Worm (Caenorhabditis elegans) whole organism, L2 larva: Measurements from ENCODE around the gene srz-67.

ENCODE experiments used
- F13H6.1 ChIP-seq: sonication (generic microtip); optimal IDR thresholded peaks from 2 replicates; lab custom pipeline; 2016; ENCODE audit warnings: missing genetic modification characterization, missing compliant biosample characterization
- R02D3.7 ChIP-seq: fragments of 150-350 bp; optimal IDR thresholded peaks from 2 replicates; lab custom pipeline; 2014; ENCODE audit warnings: missing biosample characterization, missing genetic modification characterization
- Y55F3AM.14 ChIP-seq: fragments of 200-800 bp; sonication (Bioruptor generic); optimal IDR thresholded peaks from 2 replicates; lab custom pipeline; 2018; ENCODE audit warnings: mild to moderate bottlenecking, missing genetic modification characterization, missing compliant biosample characterization
- ZK546.5 ChIP-seq: sonication (generic microtip); optimal IDR thresholded peaks from 2 replicates; lab custom pipeline; 2017; ENCODE audit warnings: missing biosample characterization, missing genetic modification characterization
- alr-1 ChIP-seq: fragments of 150-350 bp; optimal IDR thresholded peaks from 2 replicates; lab custom pipeline; 2014; ENCODE audit warnings: missing biosample characterization, missing genetic modification characterization
- ama-1 ChIP-seq: fragments of 150-350 bp; optimal IDR thresholded peaks from 2 replicates; lab custom pipeline; 2018; ENCODE audit warnings: inconsistent platforms
- blmp-1 ChIP-seq: sonication (generic microtip); optimal IDR thresholded peaks from 2 replicates; lab custom pipeline; 2017; ENCODE audit warnings: missing genetic modification characterization, mild to moderate bottlenecking, missing compliant biosample characterization, antibody characterized with exemption, moderate library complexity; ENCODE audit not compliant: insufficient read depth
- ceh-16 ChIP-seq: fragments of 150-350 bp; optimal IDR thresholded peaks from 2 replicates; lab custom pipeline; 2014; ENCODE audit warnings: missing biosample characterization, missing genetic modification characterization
- ceh-82 ChIP-seq: fragments of 150-350 bp; optimal IDR thresholded peaks from 2 replicates; lab custom pipeline; 2014; ENCODE audit warnings: missing biosample characterization, missing genetic modification characterization
- crh-2 ChIP-seq: sonication (generic microtip); optimal IDR thresholded peaks from 2 replicates; lab custom pipeline; 2017; ENCODE audit warnings: missing biosample characterization, missing genetic modification characterization
- dmd-4 ChIP-seq: sonication (generic microtip); optimal IDR thresholded peaks from 2 replicates; lab custom pipeline; 2017; ENCODE audit warnings: missing biosample characterization, missing genetic modification characterization
- egl-27 ChIP-seq: sonication (generic microtip); optimal IDR thresholded peaks from 3 replicates; lab custom pipeline; 2017; ENCODE audit warnings: missing biosample characterization, missing genetic modification reagents, missing genetic modification characterization
- elt-1 ChIP-seq: fragments of 150-350 bp; optimal IDR thresholded peaks from 2 replicates; lab custom pipeline; 2014; ENCODE audit warnings: missing biosample characterization, missing genetic modification characterization
- elt-3 ChIP-seq: sonication (generic microtip); optimal IDR thresholded peaks from 2 replicates; lab custom pipeline; 2017; ENCODE audit warnings: missing biosample characterization, missing genetic modification characterization
- fos-1 ChIP-seq: fragments of 150-350 bp; optimal IDR thresholded peaks from 2 replicates; lab custom pipeline; 2014; ENCODE audit warnings: missing biosample characterization, missing genetic modification characterization
- gmeb-1 ChIP-seq: fragments of 150-350 bp; optimal IDR thresholded peaks from 2 replicates; lab custom pipeline; 2014; ENCODE audit warnings: missing biosample characterization, missing genetic modification characterization
- lin-11 ChIP-seq: fragments of 150-350 bp; sonication (generic microtip); optimal IDR thresholded peaks from 2 replicates; lab custom pipeline; 2014; ENCODE audit warnings: missing biosample characterization, missing genetic modification characterization, inconsistent platforms, mixed read lengths
- lin-13 ChIP-seq: fragments of 150-350 bp; optimal IDR thresholded peaks from 2 replicates; lab custom pipeline; 2014; ENCODE audit warnings: missing biosample characterization, missing genetic modification reagents, missing genetic modification characterization
- lin-39 ChIP-seq: fragments of 150-350 bp; optimal IDR thresholded peaks from 2 replicates; lab custom pipeline; 2014; ENCODE audit warnings: missing biosample characterization, missing genetic modification reagents, missing genetic modification characterization
- lsy-2 ChIP-seq, 2 experiments: fragments of 150-350 bp in 1 of 2; sonication (generic microtip) in 1 of 2; optimal IDR thresholded peaks; 2 replicates each; lab custom pipeline; 2014 to 2017; ENCODE audit warnings: missing biosample characterization in 2 of 2, missing genetic modification characterization in 2 of 2
- mab-5 ChIP-seq: fragments of 150-350 bp; optimal IDR thresholded peaks from 2 replicates; lab custom pipeline; 2014; ENCODE audit warnings: missing biosample characterization, missing genetic modification characterization
- mbf-1 ChIP-seq: sonication (generic microtip); optimal IDR thresholded peaks from 2 replicates; lab custom pipeline; 2017; ENCODE audit warnings: missing biosample characterization, missing genetic modification characterization
- mdl-1 ChIP-seq, 2 experiments: fragments of 150-350 bp in 1 of 2; sonication (generic microtip) in 1 of 2; optimal IDR thresholded peaks; 2 replicates each; lab custom pipeline; 2017; ENCODE audit warnings: missing biosample characterization in 2 of 2, missing genetic modification characterization in 2 of 2
- nhr-10 ChIP-seq: sonication (generic microtip); optimal IDR thresholded peaks from 2 replicates; lab custom pipeline; 2017; ENCODE audit warnings: missing biosample characterization, missing genetic modification characterization
- nhr-11 ChIP-seq: fragments of 150-350 bp; optimal IDR thresholded peaks from 2 replicates; lab custom pipeline; 2014; ENCODE audit warnings: missing biosample characterization, missing genetic modification characterization
- nhr-21 ChIP-seq: fragments of 150-350 bp; optimal IDR thresholded peaks from 2 replicates; lab custom pipeline; 2014; ENCODE audit warnings: missing biosample characterization, missing genetic modification characterization
- nhr-23 ChIP-seq: fragments of 150-350 bp; optimal IDR thresholded peaks from 2 replicates; lab custom pipeline; 2014; ENCODE audit warnings: missing biosample characterization, missing genetic modification reagents, missing genetic modification characterization
- nhr-237 ChIP-seq: fragments of 150-350 bp; optimal IDR thresholded peaks from 2 replicates; lab custom pipeline; 2014; ENCODE audit warnings: missing biosample characterization, missing genetic modification characterization
- nhr-25 ChIP-seq: fragments of 150-350 bp; sonication (generic microtip); optimal IDR thresholded peaks from 3 replicates; lab custom pipeline; 2014; ENCODE audit warnings: missing biosample characterization, missing genetic modification characterization
- nhr-6 ChIP-seq: fragments of 150-350 bp; optimal IDR thresholded peaks from 2 replicates; lab custom pipeline; 2014; ENCODE audit warnings: missing biosample characterization, missing genetic modification characterization
- nhr-77 ChIP-seq: fragments of 150-350 bp; optimal IDR thresholded peaks from 2 replicates; lab custom pipeline; 2014; ENCODE audit warnings: missing biosample characterization, missing genetic modification characterization
- peb-1 ChIP-seq: fragments of 150-350 bp; optimal IDR thresholded peaks from 2 replicates; lab custom pipeline; 2014; ENCODE audit warnings: missing biosample characterization, missing genetic modification characterization
- sem-4 ChIP-seq: fragments of 150-350 bp; optimal IDR thresholded peaks from 2 replicates; lab custom pipeline; 2014; ENCODE audit warnings: missing biosample characterization, missing genetic modification reagents, missing genetic modification characterization
- skn-1 ChIP-seq: sonication (generic microtip); optimal IDR thresholded peaks from 2 replicates; lab custom pipeline; 2017; ENCODE audit warnings: missing biosample characterization, missing genetic modification characterization
- sma-3 ChIP-seq: sonication (generic microtip); optimal IDR thresholded peaks from 2 replicates; lab custom pipeline; 2016; ENCODE audit warnings: missing genetic modification reagents, missing genetic modification characterization, missing compliant biosample characterization
- unc-39 ChIP-seq: fragments of 150-350 bp; optimal IDR thresholded peaks from 2 replicates; lab custom pipeline; 2014; ENCODE audit warnings: missing biosample characterization, missing genetic modification characterization
- unc-55 ChIP-seq: fragments of 150-350 bp; sonication (generic microtip); optimal IDR thresholded peaks from 3 replicates; lab custom pipeline; 2014; ENCODE audit warnings: missing biosample characterization, missing genetic modification reagents, missing genetic modification characterization
- unc-62 ChIP-seq: fragments of 150-350 bp; optimal IDR thresholded peaks from 2 replicates; lab custom pipeline; 2014; ENCODE audit warnings: missing biosample characterization, missing genetic modification reagents, missing genetic modification characterization
- zag-1 ChIP-seq: fragments of 150-350 bp; optimal IDR thresholded peaks from 2 replicates; lab custom pipeline; 2014; ENCODE audit warnings: missing biosample characterization, missing genetic modification characterization
- ztf-1 ChIP-seq: fragments of 200-800 bp; sonication (Bioruptor generic); conservative IDR thresholded peaks from 2 replicates; pipeline ENCODE4 v1.3.6; 2022; ENCODE audit warnings: missing genetic modification characterization, missing compliant biosample characterization
- ztf-11 ChIP-seq: sonication (generic microtip); optimal IDR thresholded peaks from 2 replicates; lab custom pipeline; 2017; ENCODE audit warnings: missing biosample characterization, missing genetic modification characterization
- ztf-4 ChIP-seq: fragments of 150-350 bp; optimal IDR thresholded peaks from 2 replicates; lab custom pipeline; 2014; ENCODE audit warnings: missing biosample characterization, missing genetic modification characterization

The srz-67 gene

DNA sequence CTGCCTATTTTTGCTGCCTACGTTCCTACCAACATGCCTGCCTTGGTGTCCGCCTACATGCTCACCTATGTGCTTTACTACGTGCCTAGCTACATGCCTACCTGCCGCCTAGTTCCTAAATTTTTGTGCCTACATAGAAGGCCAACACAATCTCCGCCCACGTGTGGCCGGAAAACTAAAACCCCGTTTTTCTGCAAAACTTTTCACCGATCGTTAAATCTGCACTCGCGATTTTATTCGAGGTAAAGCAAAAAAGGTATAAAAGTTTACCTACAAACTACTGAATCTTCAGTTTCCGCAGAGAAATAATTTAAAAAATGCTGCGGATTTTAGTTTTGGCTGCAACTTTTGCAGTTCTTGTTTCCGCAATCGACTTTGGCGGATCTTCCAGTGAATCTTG lies 12.5 kb upstream of the srz-67 start, which contains the start of gene clec-124:
TSS of gene clec-124 (plus strand) at position 301 of the 400 bp plus-strand sequence.
- no peak for TF ChIP-seq ceh-82
- no peak for TF ChIP-seq unc-55 (GFP tag; lab: Kevin White, UChicago)
- TF ChIP-seq sem-4 (tag; lab: Kevin White, UChicago): no peak
- no peak for TF ChIP-seq lin-11 (tag; lab: Kevin White, UChicago)
- TF ChIP-seq nhr-6: no peak
- no peak for TF ChIP-seq unc-39 (tag; lab: Kevin White, UChicago)
- TF ChIP-seq ztf-4: no peak
- TF ChIP-seq ama-1: no peak

- no peak for TF ChIP-seq ceh-82
- TF ChIP-seq Y55F3AM.14: no peak
- no peak for TF ChIP-seq sma-3 (GFP tag; lab: Kevin White, UChicago)
- TF ChIP-seq ztf-4: no peak
- no peak for TF ChIP-seq ztf-11 (tag; lab: Kevin White, UChicago)
- TF ChIP-seq lin-11 (tag; lab: Kevin White, UChicago): no peak
- no peak for TF ChIP-seq nhr-10 (tag; lab: Kevin White, UChicago)
- no peak for TF ChIP-seq lin-39 (tag; lab: Kevin White, UChicago)
- no peak for TF ChIP-seq unc-39 (tag; lab: Kevin White, UChicago)
- no peak for TF ChIP-seq elt-1 (tag; lab: Kevin White, UChicago)
- TF ChIP-seq lsy-2 (tag; optimal IDR thresholded peaks at IDR 0.05; lab: Kevin White, UChicago): no peak
- no peak for TF ChIP-seq gmeb-1 (tag; lab: Kevin White, UChicago)
- TF ChIP-seq blmp-1 (tag; lab: Kevin White, UChicago): no peak
- no peak for TF ChIP-seq nhr-77 (tag; lab: Kevin White, UChicago)
- TF ChIP-seq mbf-1: no peak
- TF ChIP-seq nhr-237 (tag; lab: Kevin White, UChicago): no peak
These were observed 11.2 kb upstream of the srz-67 start, which contains the start of the genes fbxc-50 and C17F4.2 for ce11 chrII:3248043-3248718. Gene fbxc-50 (minus strand): TSS chrII:3248123. Gene C17F4.2 (plus strand): TSS chrII:3248668.

DNA sequence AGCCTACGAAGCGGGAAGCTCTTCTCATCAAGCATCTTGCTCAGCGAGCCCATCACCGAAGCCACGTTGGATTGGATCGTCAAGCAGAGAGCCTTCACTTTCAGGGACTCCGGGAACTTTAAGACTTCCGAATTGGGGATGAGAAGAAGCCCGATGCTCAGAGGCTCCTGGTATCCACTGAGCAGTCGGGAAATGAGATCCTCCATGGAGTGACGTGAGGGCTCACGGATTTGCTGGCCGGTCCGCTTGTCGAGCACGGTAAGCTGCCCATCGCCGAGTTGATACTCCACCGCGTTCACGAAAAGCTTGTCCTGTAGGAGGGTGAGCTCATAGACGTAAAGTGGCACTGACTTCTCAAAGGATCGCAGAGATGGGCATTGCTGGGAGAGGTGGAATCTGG lies 10.6 kb upstream of the srz-67 start:
- TF ChIP-seq fos-1 (no peak), F13H6.1 (tag; lab: Kevin White, UChicago) (no peak), ama-1 (no peak), sem-4 (tag; lab: Kevin White, UChicago) (no peak), gmeb-1 (tag; lab: Kevin White, UChicago) (no peak), Y55F3AM.14 (no peak), nhr-25 (tag; lab: Kevin White, UChicago) (no peak), ztf-4 (no peak), peb-1 (tag; lab: Kevin White, UChicago) (no peak), ZK546.5 (tag; lab: Kevin White, UChicago) (no peak), lin-13 (GFP tag; lab: Kevin White, UChicago) (no peak), skn-1 (tag; lab: Kevin White, UChicago) (no peak), nhr-237 (tag; lab: Kevin White, UChicago) (no peak), nhr-21 (tag; lab: Kevin White, UChicago) (no peak), crh-2 (tag; lab: Kevin White, UChicago) (no peak), nhr-23 (tag; lab: Kevin White, UChicago) (no peak)

DNA sequence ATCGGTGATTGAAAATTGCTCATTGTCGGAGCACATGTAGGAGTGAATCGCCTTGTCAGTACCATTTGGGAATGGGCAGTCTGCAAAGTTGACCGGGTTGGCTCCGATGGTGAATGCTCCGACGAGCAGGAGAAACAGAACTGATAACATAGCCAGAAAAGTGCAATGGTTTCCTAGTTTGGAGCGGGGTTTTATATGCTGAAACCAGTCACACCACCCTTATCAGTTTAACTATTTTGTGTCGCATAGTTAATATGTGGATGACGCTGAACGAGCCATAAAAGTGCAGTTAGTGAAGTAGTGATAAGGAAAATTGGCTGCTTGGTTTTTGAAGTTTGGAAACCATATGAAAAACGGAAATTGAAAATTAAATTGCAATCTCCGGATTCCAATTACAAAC lies 8.9 kb upstream of the srz-67 start, which contains the start of gene C17F4.7:
TSS of gene C17F4.7 (minus strand) at position 180 of the 400 bp plus-strand sequence.
- TF ChIP-seq unc-39 (tag; lab: Kevin White, UChicago) (no peak), egl-27 (tag; lab: Kevin White, UChicago) (no peak), ceh-16 (no peak), nhr-23 (tag; lab: Kevin White, UChicago) (no peak), Y55F3AM.14 (no peak), lin-11 (tag; lab: Kevin White, UChicago) (no peak), alr-1 (tag; lab: Kevin White, UChicago) (no peak), peb-1 (tag; lab: Kevin White, UChicago) (no peak), mab-5 (tag; lab: Kevin White, UChicago) (no peak), blmp-1 (tag; lab: Kevin White, UChicago) (no peak), nhr-77 (tag; lab: Kevin White, UChicago) (no peak), unc-55 (GFP tag; lab: Kevin White, UChicago) (no peak), zag-1 (tag; lab: Kevin White, UChicago) (no peak), ztf-1 (GFP tag; lab: Robert Waterston, UW) (no peak), fos-1 (peak; percentile 69), nhr-10 (tag; lab: Kevin White, UChicago) (no peak), R02D3.7 (tag; lab: Kevin White, UChicago) (no peak), nhr-11 (tag; lab: Kevin White, UChicago) (no peak), elt-3 (tag; lab: Kevin White, UChicago) (no peak), F13H6.1 (tag; lab: Kevin White, UChicago) (peak; percentile 2), crh-2 (tag; lab: Kevin White, UChicago) (peak; percentile 87), skn-1 (tag; lab: Kevin White, UChicago) (no peak), ztf-4 (no peak), gmeb-1 (tag; lab: Kevin White, UChicago) (peak; percentile 29), lin-39 (tag; lab: Kevin White, UChicago) (no peak), nhr-6 (no peak), mdl-1 (tag; optimal IDR thresholded peaks at IDR 0.05; lab: Kevin White, UChicago) (no peak), elt-1 (tag; lab: Kevin White, UChicago) (no peak), ztf-11 (tag; lab: Kevin White, UChicago) (no peak), dmd-4 (no peak), sem-4 (tag; lab: Kevin White, UChicago) (no peak), lsy-2 (tag; optimal IDR thresholded peaks at IDR 0.05; lab: Kevin White, UChicago) (no peak), ceh-82 (no peak), unc-62 (GFP tag; lab: Kevin White, UChicago) (no peak), lin-13 (GFP tag; lab: Kevin White, UChicago) (no peak), ZK546.5 (tag; lab: Kevin White, UChicago) (no peak), nhr-237 (tag; lab: Kevin White, UChicago) (no peak)
